Fruit fly (Drosophila melanogaster): Measurements from ENCODE around the gene CG13999.

CG13999 gene

dm6 chr2L:5982334-5982987 lies 26.2 kb upstream of the CG13999 start:
- TF ChIP-seq nmo (GFP tag; optimal IDR thresholded peaks at IDR 0.05) (peak; percentile 38), tna (GFP tag; IDR thresholded peaks at IDR 0.05; ENCODE audit: partially characterized antibody) (no peak), bcd (GFP tag; optimal IDR thresholded peaks at IDR 0.05) (no peak), CG18599 (GFP tag; optimal IDR thresholded peaks at IDR 0.05) (peak; percentile 51), row (GFP tag; IDR thresholded peaks at IDR 0.05) (no peak), ac (GFP tag; optimal IDR thresholded peaks at IDR 0.05) (peak; percentile 29), CG4282 (GFP tag; optimal IDR thresholded peaks at IDR 0.05) (peak; percentile 11), NC2β (GFP tag; optimal IDR thresholded peaks at IDR 0.05) (no peak), MBD-R2 (GFP tag; IDR thresholded peaks at IDR 0.05) (no peak), Optix (GFP tag; IDR thresholded peaks at IDR 0.05) (no peak), crol (GFP tag; IDR thresholded peaks at IDR 0.05) (no peak), esg (GFP tag; conservative IDR thresholded peaks at IDR 0.05) (no peak), dpn (GFP tag; optimal IDR thresholded peaks at IDR 0.05) (peak; percentile 31 to 59), salm (tag; optimal IDR thresholded peaks at IDR 0.05) (no peak), ssp (GFP tag; IDR thresholded peaks at IDR 0.05) (no peak), CG6254 (GFP tag; optimal IDR thresholded peaks at IDR 0.05) (no peak), CG8478 (optimal IDR thresholded peaks at IDR 0.05) (peak; percentile 93), CG12391 (tag; optimal IDR thresholded peaks at IDR 0.05) (peak; percentile 27), Kr (GFP tag; optimal IDR thresholded peaks at IDR 0.05) (no peak), chm (GFP tag; IDR thresholded peaks at IDR 0.05) (no peak), onecut (GFP tag; IDR thresholded peaks at IDR 0.05) (peak; percentile 56), CG10267 (tag; optimal IDR thresholded peaks at IDR 0.05) (peak; percentile 88), Neu2 (GFP tag; optimal IDR thresholded peaks at IDR 0.05; ENCODE audit: borderline replicate concordance) (no peak), H15 (GFP tag; IDR thresholded peaks at IDR 0.05) (no peak), CG8924 (tag; optimal IDR thresholded peaks at IDR 0.05) (no peak), CG15269 (tag; optimal IDR thresholded peaks at IDR 0.05) (peak; percentile 38), CG12236 (GFP tag; optimal IDR thresholded peaks at IDR 0.05) (no peak), CG11504 (tag; optimal IDR thresholded peaks at IDR 0.05) (peak; percentile 33), CG16779 (GFP tag; IDR thresholded peaks at IDR 0.05) (no peak), Nf-YA (GFP tag; IDR thresholded peaks at IDR 0.05) (no peak), CG9727 (GFP tag; optimal IDR thresholded peaks at IDR 0.05) (peak; percentile 21), CG32767 (GFP tag; IDR thresholded peaks at IDR 0.05) (no peak), nau (GFP tag; optimal IDR thresholded peaks at IDR 0.05) (peak; percentile 32), unpg (GFP tag; optimal IDR thresholded peaks at IDR 0.05) (peak; percentile 19), cg (GFP tag; optimal IDR thresholded peaks at IDR 0.05) (no peak), br (optimal IDR thresholded peaks at IDR 0.05) (no peak), CG3281 (GFP tag; optimal IDR thresholded peaks at IDR 0.05) (no peak), sr (GFP tag; IDR thresholded peaks at IDR 0.05) (no peak), CG4854 (GFP tag; optimal IDR thresholded peaks at IDR 0.05) (no peak), CG9932 (GFP tag; IDR thresholded peaks at IDR 0.05) (no peak), CG2889 (GFP tag; IDR thresholded peaks at IDR 0.05) (no peak), Hand (GFP tag; optimal IDR thresholded peaks at IDR 0.05) (peak; percentile 16), CG7786 (GFP tag; optimal IDR thresholded peaks at IDR 0.05) (peak; percentile 11), peb (GFP tag; IDR thresholded peaks at IDR 0.05) (no peak), CG1647 (GFP tag; optimal IDR thresholded peaks at IDR 0.05) (no peak), ttk (GFP tag; IDR thresholded peaks at IDR 0.05) (no peak), cato (GFP tag; optimal IDR thresholded peaks at IDR 0.05; ENCODE audit: borderline replicate concordance) (no peak), CG15601 (tag; optimal IDR thresholded peaks at IDR 0.05) (peak; percentile 78), Dfd (GFP tag; optimal IDR thresholded peaks at IDR 0.05) (no peak), cwo (GFP tag; optimal IDR thresholded peaks at IDR 0.05) (no peak), cad (GFP tag; optimal IDR thresholded peaks at IDR 0.05) (no peak)
